Worm (Caenorhabditis elegans) whole organism, L1 larva: ENCODE measurements around the gene idpp-3.

Experiments
- C04F5.9 ChIP-seq: sonication (generic microtip); optimal IDR thresholded peaks from 2 replicates; lab custom pipeline; 2016; ENCODE audit warnings: missing genetic modification characterization, missing compliant biosample characterization
- F16B12.6 ChIP-seq: fragments of 150-350 bp; optimal IDR thresholded peaks from 2 replicates; lab custom pipeline; 2014; ENCODE audit warnings: missing biosample characterization, missing genetic modification characterization
- Y116A8C.19 ChIP-seq: sonication (generic microtip); optimal IDR thresholded peaks from 2 replicates; lab custom pipeline; 2016; ENCODE audit warnings: missing compliant biosample characterization, missing genetic modification characterization, borderline replicate concordance
- aha-1 ChIP-seq: fragments of 150-350 bp; optimal IDR thresholded peaks from 2 replicates; lab custom pipeline; 2014; ENCODE audit warnings: missing biosample characterization, missing genetic modification characterization
- aly-2 ChIP-seq: fragments of 150-350 bp; optimal IDR thresholded peaks from 2 replicates; lab custom pipeline; 2014; ENCODE audit warnings: missing biosample characterization, missing genetic modification characterization
- blmp-1 ChIP-seq: fragments of 150-350 bp; optimal IDR thresholded peaks from 2 replicates; lab custom pipeline; 2014; ENCODE audit warnings: missing biosample characterization, missing genetic modification characterization
- ceh-63 ChIP-seq: fragments of 200-800 bp; sonication (Bioruptor generic); optimal IDR thresholded peaks from 2 replicates; lab custom pipeline; 2018; ENCODE audit warnings: mild to moderate bottlenecking, missing genetic modification characterization, missing compliant biosample characterization
- ceh-82 ChIP-seq, 3 experiments: fragments of 150-350 bp in 1 of 3; sonication (generic microtip) in 2 of 3; optimal IDR thresholded peaks; 2 replicates each; lab custom pipeline; 2014 to 2017; ENCODE audit warnings: missing biosample characterization in 3 of 3, missing genetic modification characterization in 3 of 3
- ceh-88 ChIP-seq: fragments of 200-800 bp; sonication (Bioruptor generic); IDR thresholded peaks from 2 replicates; pipeline ENCODE4 v1.3.6; 2022; ENCODE audit warnings: missing genetic modification characterization, missing compliant biosample characterization
- ces-1 ChIP-seq: fragments of 150-350 bp; optimal IDR thresholded peaks from 2 replicates; lab custom pipeline; 2014; ENCODE audit warnings: missing biosample characterization, missing genetic modification reagents, missing genetic modification characterization
- dpl-1 ChIP-seq, 3 experiments: fragments of 150-350 bp in 2 of 3; sonication (generic microtip) in 1 of 3; optimal IDR thresholded peaks; 2 replicates each; lab custom pipeline; 2014 to 2017; ENCODE audit warnings: missing biosample characterization in 3 of 3, missing genetic modification characterization in 3 of 3, missing genetic modification reagents in 3 of 3
- dsc-1 ChIP-seq: sonication (generic microtip); optimal IDR thresholded peaks from 2 replicates; lab custom pipeline; 2016; ENCODE audit warnings: mild to moderate bottlenecking, missing genetic modification characterization, missing compliant biosample characterization
- egl-13 ChIP-seq: sonication (generic microtip); optimal IDR thresholded peaks from 2 replicates; lab custom pipeline; 2016; ENCODE audit warnings: missing genotype, missing genetic modification reagents, missing genetic modification characterization, missing compliant biosample characterization
- elt-2 ChIP-seq: sonication (generic microtip); optimal IDR thresholded peaks from 2 replicates; lab custom pipeline; 2016; ENCODE audit warnings: missing genetic modification characterization, mild to moderate bottlenecking, inconsistent platforms, missing compliant biosample characterization, missing genetic modification reagents
- elt-3 ChIP-seq, 6 experiments: fragments of 150-350 bp in 1 of 6; sonication (generic microtip); optimal IDR thresholded peaks; 2 replicates each; lab custom pipeline; 2017 to 2018; ENCODE audit warnings: missing biosample characterization in 6 of 6, missing genetic modification characterization in 6 of 6, inconsistent platforms in 1 of 6
- fkh-10 ChIP-seq: sonication (generic microtip); optimal IDR thresholded peaks from 2 replicates; lab custom pipeline; 2017; ENCODE audit warnings: missing biosample characterization, missing genetic modification reagents, missing genetic modification characterization
- fkh-4 ChIP-seq: sonication (generic microtip); optimal IDR thresholded peaks from 2 replicates; lab custom pipeline; 2016; ENCODE audit warnings: missing compliant biosample characterization, missing genetic modification characterization, borderline replicate concordance
- hlh-17 ChIP-seq: fragments of 200-800 bp; sonication (Bioruptor generic); optimal IDR thresholded peaks from 2 replicates; lab custom pipeline; 2018; ENCODE audit warnings: missing genetic modification characterization, mild to moderate bottlenecking, missing compliant biosample characterization, moderate library complexity, borderline replicate concordance
- hpl-2 ChIP-seq: fragments of 150-350 bp; optimal IDR thresholded peaks from 2 replicates; lab custom pipeline; 2014; ENCODE audit warnings: missing biosample characterization, missing genetic modification reagents, missing genetic modification characterization
- irx-1 ChIP-seq: sonication (generic microtip); optimal IDR thresholded peaks from 2 replicates; lab custom pipeline; 2016; ENCODE audit warnings: missing genetic modification characterization, missing compliant biosample characterization
- jun-1 ChIP-seq: fragments of 150-350 bp; optimal IDR thresholded peaks from 2 replicates; lab custom pipeline; 2014; ENCODE audit warnings: missing biosample characterization, missing genetic modification reagents, missing genetic modification characterization
- lin-14 ChIP-seq: fragments of 200-800 bp; sonication (Bioruptor generic); optimal IDR thresholded peaks from 2 replicates; lab custom pipeline; 2018; ENCODE audit warnings: mild to moderate bottlenecking, missing genetic modification characterization, moderate library complexity, missing compliant biosample characterization
- lin-15B ChIP-seq: fragments of 150-350 bp; sonication (generic microtip); optimal IDR thresholded peaks from 3 replicates; lab custom pipeline; 2014; ENCODE audit warnings: missing biosample characterization, missing genetic modification characterization
- lin-35 ChIP-seq, 2 experiments: fragments of 150-350 bp; optimal IDR thresholded peaks; 2 replicates each; lab custom pipeline; 2014; ENCODE audit warnings: missing biosample characterization in 2 of 2, missing genetic modification characterization in 2 of 2, missing genetic modification reagents in 2 of 2
- lsy-2 ChIP-seq, 2 experiments: fragments of 150-350 bp; optimal IDR thresholded peaks; 2 replicates each; lab custom pipeline; 2014; ENCODE audit warnings: missing biosample characterization in 2 of 2, missing genetic modification characterization in 2 of 2
- mab-9 ChIP-seq: fragments of 200-800 bp; sonication (Bioruptor generic); IDR thresholded peaks from 2 replicates; pipeline ENCODE4 v1.3.6; 2022; ENCODE audit warnings: missing genetic modification reagents, missing genetic modification characterization, missing compliant biosample characterization
- mdl-1 ChIP-seq, 2 experiments: fragments of 150-350 bp; optimal IDR thresholded peaks; 2 replicates each; lab custom pipeline; 2014 to 2017; ENCODE audit warnings: missing biosample characterization in 2 of 2, missing genetic modification characterization in 2 of 2, inconsistent platforms in 1 of 2
- mep-1 ChIP-seq: fragments of 150-350 bp; optimal IDR thresholded peaks from 2 replicates; lab custom pipeline; 2014; ENCODE audit warnings: missing biosample characterization, missing genetic modification characterization
- nhr-11 ChIP-seq: fragments of 150-350 bp; optimal IDR thresholded peaks from 2 replicates; lab custom pipeline; 2014; ENCODE audit warnings: missing biosample characterization, missing genetic modification characterization
- nhr-19 ChIP-seq: fragments of 200-800 bp; sonication (Bioruptor generic); conservative IDR thresholded peaks from 2 replicates; pipeline ENCODE4 v1.3.6; 2022; ENCODE audit warnings: missing genetic modification characterization, missing compliant biosample characterization
- nhr-237 ChIP-seq: fragments of 150-350 bp; optimal IDR thresholded peaks from 2 replicates; lab custom pipeline; 2014; ENCODE audit warnings: missing biosample characterization, missing genetic modification characterization
- nhr-47 ChIP-seq: sonication (generic microtip); optimal IDR thresholded peaks from 2 replicates; lab custom pipeline; 2016; ENCODE audit warnings: mild to moderate bottlenecking, missing genetic modification characterization, moderate library complexity, missing compliant biosample characterization
- nhr-76 ChIP-seq: sonication (generic microtip); optimal IDR thresholded peaks from 2 replicates; lab custom pipeline; 2017; ENCODE audit warnings: missing biosample characterization, missing genetic modification characterization
- nhr-84 ChIP-seq: sonication (generic microtip); optimal IDR thresholded peaks from 2 replicates; lab custom pipeline; 2017; ENCODE audit warnings: missing biosample characterization, missing genetic modification characterization
- nhr-85 ChIP-seq: sonication (generic microtip); peaks from one replicate; lab custom pipeline; 2016; ENCODE audit warnings: missing genetic modification characterization, inconsistent platforms, missing compliant biosample characterization
- nhr-90 ChIP-seq: sonication (generic microtip); optimal IDR thresholded peaks from 2 replicates; lab custom pipeline; 2016; ENCODE audit warnings: mild to moderate bottlenecking, missing genetic modification characterization, missing compliant biosample characterization; ENCODE audit not compliant: poor library complexity
- pag-3 ChIP-seq: sonication (generic microtip); optimal IDR thresholded peaks from 2 replicates; lab custom pipeline; 2017; ENCODE audit warnings: missing genetic modification characterization, mild to moderate bottlenecking, missing compliant biosample characterization, antibody characterized with exemption, borderline replicate concordance; ENCODE audit not compliant: insufficient read depth
- pax-3 ChIP-seq: fragments of 200-800 bp; sonication (Bioruptor generic); optimal IDR thresholded peaks from 2 replicates; lab custom pipeline; 2018; ENCODE audit warnings: mild to moderate bottlenecking, missing genetic modification characterization, moderate library complexity, missing compliant biosample characterization
- pqm-1 ChIP-seq: sonication (generic microtip); optimal IDR thresholded peaks from 3 replicates; lab custom pipeline; 2017; ENCODE audit warnings: missing biosample characterization, missing genetic modification characterization
- snpc-4 ChIP-seq: fragments of 150-350 bp; optimal IDR thresholded peaks from 2 replicates; lab custom pipeline; 2014; ENCODE audit warnings: missing biosample characterization, missing genetic modification characterization
- sox-4 ChIP-seq: sonication (generic microtip); optimal IDR thresholded peaks from 2 replicates; lab custom pipeline; 2016; ENCODE audit warnings: missing genetic modification characterization, missing compliant biosample characterization
- sptf-1 ChIP-seq: fragments of 150-350 bp; optimal IDR thresholded peaks from 2 replicates; lab custom pipeline; 2014; ENCODE audit warnings: missing biosample characterization, missing genetic modification characterization
- unc-30 ChIP-seq: sonication (generic microtip); optimal IDR thresholded peaks from 2 replicates; lab custom pipeline; 2017; ENCODE audit warnings: missing biosample characterization, missing genetic modification characterization
- unc-62 ChIP-seq: fragments of 150-350 bp; optimal IDR thresholded peaks from 2 replicates; lab custom pipeline; 2014; ENCODE audit warnings: missing biosample characterization, missing genetic modification reagents, missing genetic modification characterization
- unc-86 ChIP-seq: sonication (generic microtip); optimal IDR thresholded peaks from 2 replicates; lab custom pipeline; 2016; ENCODE audit warnings: missing genetic modification characterization, missing compliant biosample characterization
- zag-1 ChIP-seq: fragments of 150-350 bp; optimal IDR thresholded peaks from 2 replicates; lab custom pipeline; 2014; ENCODE audit warnings: missing biosample characterization, missing genetic modification characterization
- zip-4 ChIP-seq: fragments of 200-800 bp; sonication (Bioruptor generic); optimal IDR thresholded peaks from 2 replicates; lab custom pipeline; 2018; ENCODE audit warnings: mild to moderate bottlenecking, missing genetic modification characterization, moderate library complexity, missing compliant biosample characterization
- ztf-11 ChIP-seq, 2 experiments: sonication (generic microtip); optimal IDR thresholded peaks; 2 replicates each; lab custom pipeline; 2016 to 2017; ENCODE audit warnings: missing genetic modification characterization in 2 of 2, missing biosample characterization in 1 of 2, missing compliant biosample characterization in 1 of 2

The idpp-3 gene

ce11 chrX:14978756-14979155 is 17.4 kb upstream of the idpp-3 start (continued):
- TF ChIP-seq lin-35 (GFP tag; optimal IDR thresholded peaks at IDR 0.05; lab: Kevin White, UChicago) (peak in 1 of 2 experiments; percentile 2), zag-1 (tag; lab: Kevin White, UChicago) (no peak), unc-86 (tag; lab: Kevin White, UChicago) (no peak), zip-4 (GFP tag; lab: Kevin White, UChicago) (no peak), unc-30 (no peak), pax-3 (tag; lab: Kevin White, UChicago) (no peak), F16B12.6 (tag; lab: Kevin White, UChicago) (no peak), elt-2 (tag; lab: Kevin White, UChicago) (no peak), nhr-90 (tag; lab: Kevin White, UChicago) (no peak), ztf-11 (tag; optimal IDR thresholded peaks at IDR 0.05; lab: Kevin White, UChicago) (no peak), ceh-88 (GFP tag; lab: Robert Waterston, UW) (no peak), nhr-11 (tag; lab: Kevin White, UChicago) (no peak), lsy-2 (tag; optimal IDR thresholded peaks at IDR 0.05; lab: Kevin White, UChicago) (peak in 1 of 2 experiments; percentile 10), aha-1 (tag; lab: Kevin White, UChicago) (no peak), dpl-1 (GFP tag; optimal IDR thresholded peaks at IDR 0.05; lab: Kevin White, UChicago) (no peak), hlh-17 (GFP tag; lab: Kevin White, UChicago) (no peak), mab-9 (GFP tag; lab: Robert Waterston, UW) (no peak), jun-1 (tag; lab: Kevin White, UChicago) (no peak), lin-15B (tag; lab: Kevin White, UChicago) (no peak), snpc-4 (tag; lab: Kevin White, UChicago) (no peak), aly-2 (tag; lab: Kevin White, UChicago) (no peak), mep-1 (tag; lab: Kevin White, UChicago) (no peak), elt-3 (tag; optimal IDR thresholded peaks at IDR 0.05; lab: Kevin White, UChicago) (no peak), fkh-4 (tag; lab: Kevin White, UChicago) (no peak), sox-4 (no peak), lin-14 (peak; percentile 53), pqm-1 (tag; lab: Kevin White, UChicago) (no peak), nhr-237 (tag; lab: Kevin White, UChicago) (no peak), nhr-19 (GFP tag; lab: Robert Waterston, UW) (no peak), ceh-63 (GFP tag; lab: Kevin White, UChicago) (no peak), nhr-84 (tag; lab: Kevin White, UChicago) (no peak), pag-3 (tag; lab: Kevin White, UChicago) (no peak), unc-62 (GFP tag; lab: Kevin White, UChicago) (no peak), hpl-2 (GFP tag; lab: Kevin White, UChicago) (no peak), blmp-1 (tag; lab: Kevin White, UChicago) (peak; percentile 11), Y116A8C.19 (tag; lab: Kevin White, UChicago) (no peak), egl-13 (tag; lab: Kevin White, UChicago) (no peak), sptf-1 (tag; lab: Kevin White, UChicago) (no peak), nhr-85 (tag; lab: Kevin White, UChicago) (peak; percentile 26), ceh-82 (tag; optimal IDR thresholded peaks at IDR 0.05; lab: Kevin White, UChicago) (peak in 2 of 3 experiments; percentile 16 to 30), fkh-10 (GFP tag; lab: Kevin White, UChicago) (no peak), mdl-1 (tag; optimal IDR thresholded peaks at IDR 0.05; lab: Kevin White, UChicago) (no peak), dsc-1 (tag; lab: Kevin White, UChicago) (no peak), ces-1 (GFP tag; lab: Kevin White, UChicago) (no peak), C04F5.9 (tag; lab: Kevin White, UChicago) (no peak), nhr-76 (no peak), irx-1 (no peak), nhr-47 (tag; lab: Kevin White, UChicago) (peak; percentile 36)
